Worm (Caenorhabditis elegans) whole organism, young adult: ENCODE data around the gene C01G10.5.
A peak's percentile ranks its signal among the peaks of the same experiment; 100 is the strongest.

Experiments used
- B0019.2 ChIP-seq: fragments of 200-800 bp; sonication (Bioruptor generic); conservative IDR thresholded peaks from 2 replicates; pipeline ENCODE4 v1.3.6; 2022; ENCODE audit warnings: missing genetic modification reagents, missing genetic modification characterization, missing compliant biosample characterization
- B0035.1 ChIP-seq: sonication (generic microtip); optimal IDR thresholded peaks from 2 replicates; lab custom pipeline; 2016; ENCODE audit warnings: missing genetic modification characterization, mild to moderate bottlenecking, missing compliant biosample characterization, missing genotype, missing genetic modification reagents
- B0261.1 ChIP-seq: sonication (generic microtip); optimal IDR thresholded peaks from 2 replicates; lab custom pipeline; 2016; ENCODE audit warnings: mild to moderate bottlenecking, missing genetic modification characterization, moderate library complexity, missing compliant biosample characterization
- B0336.3 ChIP-seq: fragments of 200-800 bp; sonication (Bioruptor generic); IDR thresholded peaks from 2 replicates; pipeline ENCODE4 v1.3.6; 2022; ENCODE audit warnings: missing genetic modification characterization, missing compliant biosample characterization
- C17E4.6 ChIP-seq: fragments of 200-800 bp; sonication (Bioruptor generic); IDR thresholded peaks from 2 replicates; pipeline ENCODE4 v1.3.6; 2022; ENCODE audit warnings: missing genetic modification reagents, missing genetic modification characterization, missing compliant biosample characterization
- F22D6.2 ChIP-seq: sonication (generic microtip); optimal IDR thresholded peaks from 2 replicates; lab custom pipeline; 2016; ENCODE audit warnings: mild to moderate bottlenecking, missing genetic modification characterization, missing compliant biosample characterization
- F23B12.7 ChIP-seq: sonication (generic microtip); optimal IDR thresholded peaks from 2 replicates; lab custom pipeline; 2017; ENCODE audit warnings: missing genetic modification characterization, mild to moderate bottlenecking, missing compliant biosample characterization, antibody characterized with exemption, moderate library complexity; ENCODE audit not compliant: insufficient read depth
- F49E8.2 ChIP-seq: sonication (generic microtip); optimal IDR thresholded peaks from 3 replicates; lab custom pipeline; 2017; ENCODE audit warnings: missing genetic modification characterization, mild to moderate bottlenecking, missing compliant biosample characterization, antibody characterized with exemption, moderate library complexity; ENCODE audit not compliant: insufficient read depth
- F57A8.1 ChIP-seq: fragments of 200-800 bp; sonication (Bioruptor generic); optimal IDR thresholded peaks from 2 replicates; lab custom pipeline; 2018; ENCODE audit warnings: mild to moderate bottlenecking, missing genetic modification characterization, moderate library complexity, missing compliant biosample characterization
- Y53F4B.3 ChIP-seq: fragments of 200-800 bp; sonication (Bioruptor generic); IDR thresholded peaks from 2 replicates; pipeline ENCODE4 v1.3.6; 2022; ENCODE audit warnings: missing genetic modification reagents, missing genetic modification characterization, missing compliant biosample characterization
- Y56A3A.18 ChIP-seq: fragments of 200-800 bp; sonication (Bioruptor generic); IDR thresholded peaks from 2 replicates; pipeline ENCODE4 v1.3.6; 2022; ENCODE audit warnings: missing genetic modification reagents, missing genetic modification characterization, missing compliant biosample characterization
- ZK185.1 ChIP-seq: sonication (generic microtip); optimal IDR thresholded peaks from 2 replicates; lab custom pipeline; 2016; ENCODE audit warnings: mild to moderate bottlenecking, missing genetic modification characterization, missing compliant biosample characterization; ENCODE audit not compliant: poor library complexity, severe bottlenecking
- ama-1 ChIP-seq, 3 experiments: fragments of 150-350 bp in 1 of 3; sonication (generic microtip) in 2 of 3; optimal IDR thresholded peaks; 2 replicates each; lab custom pipeline; 2014 to 2018; ENCODE audit warnings: missing biosample characterization in 2 of 3, missing genetic modification characterization in 2 of 3, missing genetic modification reagents in 2 of 3
- aptf-2 ChIP-seq: fragments of 200-800 bp; sonication (Bioruptor generic); conservative IDR thresholded peaks from 2 replicates; pipeline ENCODE4 v1.3.6; 2022; ENCODE audit warnings: missing genetic modification reagents, missing genetic modification characterization, missing compliant biosample characterization
- atf-7 ChIP-seq: sonication (generic microtip); optimal IDR thresholded peaks from 2 replicates; lab custom pipeline; 2017; ENCODE audit warnings: mild to moderate bottlenecking, missing genetic modification characterization, missing compliant biosample characterization
- attf-3 ChIP-seq: fragments of 200-800 bp; sonication (Bioruptor generic); conservative IDR thresholded peaks from 2 replicates; pipeline ENCODE4 v1.3.6; 2022; ENCODE audit warnings: missing genetic modification reagents, missing genetic modification characterization, missing compliant biosample characterization
- ceh-58 ChIP-seq: fragments of 200-800 bp; sonication (Bioruptor generic); IDR thresholded peaks from 2 replicates; pipeline ENCODE4 v1.3.6; 2022; ENCODE audit warnings: missing genetic modification characterization, missing compliant biosample characterization
- ceh-79 ChIP-seq: sonication (generic microtip); optimal IDR thresholded peaks from 2 replicates; lab custom pipeline; 2017; ENCODE audit warnings: mild to moderate bottlenecking, missing genetic modification characterization, missing compliant biosample characterization
- chd-7 ChIP-seq: sonication (generic microtip); optimal IDR thresholded peaks from 2 replicates; lab custom pipeline; 2016; ENCODE audit warnings: mild to moderate bottlenecking, missing genetic modification characterization, moderate library complexity, missing compliant biosample characterization
- dpl-1 ChIP-seq: fragments of 150-350 bp; optimal IDR thresholded peaks from 2 replicates; lab custom pipeline; 2014; ENCODE audit warnings: missing biosample characterization, missing genetic modification reagents, missing genetic modification characterization
- egl-44 ChIP-seq: fragments of 200-800 bp; sonication (Bioruptor generic); IDR thresholded peaks from 2 replicates; pipeline ENCODE4 v1.3.6; 2022; ENCODE audit warnings: missing genetic modification reagents, missing genetic modification characterization, missing compliant biosample characterization
- ekl-4 ChIP-seq: fragments of 200-800 bp; sonication (Bioruptor generic); IDR thresholded peaks from 2 replicates; pipeline ENCODE4 v1.3.6; 2022; ENCODE audit warnings: missing genetic modification reagents, missing genetic modification characterization, missing compliant biosample characterization
- fkh-3 ChIP-seq: sonication (generic microtip); optimal IDR thresholded peaks from 2 replicates; lab custom pipeline; 2016; ENCODE audit warnings: mild to moderate bottlenecking, missing genetic modification characterization, missing compliant biosample characterization
- hmg-20 ChIP-seq: fragments of 200-800 bp; sonication (Bioruptor generic); IDR thresholded peaks from 2 replicates; pipeline ENCODE4 v1.3.6; 2022; ENCODE audit warnings: missing genetic modification reagents, missing genetic modification characterization, missing compliant biosample characterization
- hrde-1 ChIP-seq: sonication (generic microtip); optimal IDR thresholded peaks from 2 replicates; lab custom pipeline; 2016; ENCODE audit warnings: missing genetic modification characterization, mild to moderate bottlenecking, missing compliant biosample characterization, moderate library complexity, missing genotype, missing genetic modification reagents, borderline replicate concordance
- lag-1 ChIP-seq: fragments of 200-800 bp; sonication (Bioruptor generic); IDR thresholded peaks from 2 replicates; pipeline ENCODE4 v1.3.6; 2022; ENCODE audit warnings: missing genetic modification reagents, missing genetic modification characterization, missing compliant biosample characterization
- let-607 ChIP-seq, 2 experiments: fragments of 200-800 bp in 1 of 2; sonication (Bioruptor generic) in 1 of 2; sonication (generic microtip) in 1 of 2; optimal IDR thresholded peaks; 2 replicates each; lab custom pipeline; 2016 to 2018; ENCODE audit warnings: mild to moderate bottlenecking in 2 of 2, missing compliant biosample characterization in 2 of 2, missing genetic modification characterization in 2 of 2, moderate library complexity in 2 of 2, missing genotype in 1 of 2
- lin-40 ChIP-seq: sonication (generic microtip); optimal IDR thresholded peaks from 2 replicates; lab custom pipeline; 2016; ENCODE audit warnings: missing genetic modification characterization, mild to moderate bottlenecking, missing compliant biosample characterization, missing genotype, missing genetic modification reagents
- madf-3 ChIP-seq: fragments of 200-800 bp; sonication (Bioruptor generic); IDR thresholded peaks from 2 replicates; pipeline ENCODE4 v1.3.6; 2022; ENCODE audit warnings: missing genetic modification reagents, missing genetic modification characterization, missing compliant biosample characterization
- madf-8 ChIP-seq: fragments of 200-800 bp; sonication (Bioruptor generic); conservative IDR thresholded peaks from 2 replicates; pipeline ENCODE4 v1.3.6; 2022; ENCODE audit warnings: missing genetic modification reagents, missing genetic modification characterization, missing compliant biosample characterization
- mcd-1 ChIP-seq: fragments of 200-800 bp; sonication (Bioruptor generic); IDR thresholded peaks from 2 replicates; pipeline ENCODE4 v1.3.6; 2022; ENCODE audit warnings: missing genetic modification reagents, missing genetic modification characterization, missing compliant biosample characterization
- mes-4 ChIP-seq: sonication (generic microtip); optimal IDR thresholded peaks from 2 replicates; lab custom pipeline; 2016; ENCODE audit warnings: missing genotype, missing genetic modification characterization, missing compliant biosample characterization
- mxl-1 ChIP-seq: sonication (generic microtip); optimal IDR thresholded peaks from 2 replicates; lab custom pipeline; 2016; ENCODE audit warnings: missing genetic modification characterization, missing compliant biosample characterization
- nhr-179 ChIP-seq: sonication (generic microtip); optimal IDR thresholded peaks from 2 replicates; lab custom pipeline; 2016; ENCODE audit warnings: mild to moderate bottlenecking, missing genetic modification characterization, missing compliant biosample characterization
- nhr-80 ChIP-seq: sonication (generic microtip); optimal IDR thresholded peaks from 2 replicates; lab custom pipeline; 2016; ENCODE audit warnings: missing genetic modification characterization, missing compliant biosample characterization
- pha-4 ChIP-seq: fragments of 150-350 bp; sonication (generic microtip); optimal IDR thresholded peaks from 2 replicates; lab custom pipeline; 2014; ENCODE audit warnings: missing biosample characterization, missing genetic modification reagents, missing genetic modification characterization
- sdz-38 ChIP-seq: sonication (generic microtip); optimal IDR thresholded peaks from 2 replicates; lab custom pipeline; 2016; ENCODE audit warnings: missing genotype, missing genetic modification characterization, missing compliant biosample characterization
- snpc-1.1 ChIP-seq: sonication (generic microtip); optimal IDR thresholded peaks from 2 replicates; lab custom pipeline; 2017; ENCODE audit warnings: missing genetic modification characterization, mild to moderate bottlenecking, missing compliant biosample characterization, antibody characterized with exemption, moderate library complexity, missing genotype, missing genetic modification reagents; ENCODE audit not compliant: insufficient read depth
- snpc-3.4 ChIP-seq: sonication (generic microtip); optimal IDR thresholded peaks from 2 replicates; lab custom pipeline; 2017; ENCODE audit warnings: missing genetic modification characterization, mild to moderate bottlenecking, missing compliant biosample characterization, antibody characterized with exemption, moderate library complexity, missing genotype, missing genetic modification reagents
- sptf-2 ChIP-seq: fragments of 200-800 bp; sonication (Bioruptor generic); optimal IDR thresholded peaks from 2 replicates; lab custom pipeline; 2018; ENCODE audit warnings: mild to moderate bottlenecking, missing genetic modification characterization, missing compliant biosample characterization
- unc-130 ChIP-seq: sonication (generic microtip); optimal IDR thresholded peaks from 2 replicates; lab custom pipeline; 2016; ENCODE audit warnings: missing genetic modification reagents, missing genetic modification characterization, missing compliant biosample characterization
- unc-62 ChIP-seq: fragments of 150-350 bp; optimal IDR thresholded peaks from 2 replicates; lab custom pipeline; 2014; ENCODE audit warnings: missing biosample characterization, missing genetic modification reagents, missing genetic modification characterization
- xnd-1 ChIP-seq: sonication (generic microtip); optimal IDR thresholded peaks from 2 replicates; lab custom pipeline; 2016; ENCODE audit warnings: missing genotype, missing genetic modification reagents, missing genetic modification characterization, missing compliant biosample characterization
- ztf-18 ChIP-seq: sonication (generic microtip); optimal IDR thresholded peaks from 2 replicates; lab custom pipeline; 2016; ENCODE audit warnings: missing genotype, mild to moderate bottlenecking, missing genetic modification characterization, missing compliant biosample characterization
- ztf-26 ChIP-seq: sonication (generic microtip); optimal IDR thresholded peaks from 2 replicates; lab custom pipeline; 2017; ENCODE audit warnings: missing genetic modification characterization, missing compliant biosample characterization
- ztf-28 ChIP-seq: fragments of 200-800 bp; sonication (Bioruptor generic); IDR thresholded peaks from 2 replicates; pipeline ENCODE4 v1.3.6; 2022; ENCODE audit warnings: missing genetic modification reagents, missing genetic modification characterization, missing compliant biosample characterization
- ztf-3 ChIP-seq: fragments of 200-800 bp; sonication (Bioruptor generic); optimal IDR thresholded peaks from 2 replicates; lab custom pipeline; 2018; ENCODE audit warnings: mild to moderate bottlenecking, missing genetic modification characterization, missing compliant biosample characterization
- ztf-6 ChIP-seq: fragments of 200-800 bp; sonication (Bioruptor generic); IDR thresholded peaks from 2 replicates; pipeline ENCODE4 v1.3.6; 2022; ENCODE audit warnings: missing genetic modification reagents, missing genetic modification characterization, missing compliant biosample characterization

Gene C01G10.5

ce11 chrV:15085335-15085800 is 4.0 kb downstream of the C01G10.5 start, which contains the start of the genes ahsa-1 and C01G10.7 (continued):
- peak; percentile 74 for TF ChIP-seq madf-8
- no peak for TF ChIP-seq mxl-1 (tag; lab: Kevin White, UChicago)
- TF ChIP-seq hmg-20 (GFP tag; lab: Robert Waterston, UW): no peak
- no peak for TF ChIP-seq F57A8.1
- peak; percentile 46 for TF ChIP-seq ztf-26 (tag; lab: Kevin White, UChicago)
- peak; percentile 83 for TF ChIP-seq ztf-6 (GFP tag; lab: Robert Waterston, UW)
- peak; percentile 80 for TF ChIP-seq egl-44 (GFP tag; lab: Robert Waterston, UW)
- TF ChIP-seq sptf-2 (GFP tag; lab: Kevin White, UChicago): peak; percentile 41
- peak; percentile 52 for TF ChIP-seq F22D6.2
- TF ChIP-seq F23B12.7 (tag; lab: Kevin White, UChicago): peak; percentile 84
- TF ChIP-seq snpc-3.4 (tag; lab: Kevin White, UChicago): peak; percentile 51
- TF ChIP-seq ztf-18 (tag; lab: Kevin White, UChicago): peak; percentile 74
- peak; percentile 24 for TF ChIP-seq F49E8.2
- TF ChIP-seq let-607 (tag; optimal IDR thresholded peaks at IDR 0.05; lab: Kevin White, UChicago): peak in 1 of 2 experiments; percentile 77
- peak; percentile 82; the same call in 1 of the 2 replicates for TF ChIP-seq B0019.2 (GFP tag; lab: Robert Waterston, UW)
- peak; percentile 96 for TF ChIP-seq unc-130 (GFP tag; lab: Kevin White, UChicago)
- TF ChIP-seq Y56A3A.18 (GFP tag; lab: Robert Waterston, UW): no peak
- TF ChIP-seq aptf-2: peak; percentile 90
- peak; percentile 41 for TF ChIP-seq B0035.1 (tag; lab: Kevin White, UChicago)
- TF ChIP-seq sdz-38: no peak
- peak; percentile 88 for TF ChIP-seq ekl-4 (GFP tag; lab: Robert Waterston, UW)
- TF ChIP-seq atf-7 (tag; lab: Kevin White, UChicago): peak; percentile 63
- no peak for TF ChIP-seq mes-4 (tag; lab: Kevin White, UChicago)
- peak; percentile 74 for TF ChIP-seq snpc-1.1
- peak; percentile 37 for TF ChIP-seq B0261.1
- TF ChIP-seq ceh-58 (GFP tag; lab: Robert Waterston, UW): no peak
- peak; percentile 48; the same call in 1 of the 2 replicates for TF ChIP-seq C17E4.6 (GFP tag; lab: Robert Waterston, UW)
- TF ChIP-seq ceh-79 (tag; lab: Kevin White, UChicago): peak; percentile 13
- TF ChIP-seq attf-3 (GFP tag; lab: Robert Waterston, UW): peak; percentile 69
- TF ChIP-seq chd-7 (tag; lab: Kevin White, UChicago): no peak
- peak; percentile 93 for TF ChIP-seq ztf-28
- TF ChIP-seq ztf-3 (GFP tag; lab: Kevin White, UChicago): no peak
- peak; percentile 49 for TF ChIP-seq nhr-80 (tag; lab: Kevin White, UChicago)
- no peak for TF ChIP-seq nhr-179 (tag; lab: Kevin White, UChicago)
- no peak for TF ChIP-seq dpl-1 (GFP tag; lab: Kevin White, UChicago)
- TF ChIP-seq fkh-3 (tag; lab: Kevin White, UChicago): no peak
- no peak for TF ChIP-seq B0336.3 (GFP tag; lab: Robert Waterston, UW)
- TF ChIP-seq ZK185.1 (tag; lab: Kevin White, UChicago): peak; percentile 97
- no peak for TF ChIP-seq ama-1 (optimal IDR thresholded peaks at IDR 0.05; lab: Kevin White, UChicago)
- no peak for TF ChIP-seq ama-1 (GFP tag; optimal IDR thresholded peaks at IDR 0.05; lab: Kevin White, UChicago)
- TF ChIP-seq xnd-1 (tag; lab: Kevin White, UChicago): peak; percentile 19
- no peak for TF ChIP-seq lag-1 (GFP tag; lab: Robert Waterston, UW)
- no peak for TF ChIP-seq Y53F4B.3 (GFP tag; lab: Robert Waterston, UW)
- TF ChIP-seq mcd-1: peak; percentile 98
- TF ChIP-seq hrde-1 (tag; lab: Kevin White, UChicago): peak; percentile 23
- TF ChIP-seq lin-40 (tag; lab: Kevin White, UChicago): no peak
- TF ChIP-seq pha-4 (tag; lab: Kevin White, UChicago): no peak
- no peak for TF ChIP-seq unc-62 (GFP tag; lab: Kevin White, UChicago)
- no peak for TF ChIP-seq madf-3 (GFP tag; lab: Robert Waterston, UW)
